Worm (Caenorhabditis elegans) whole organism, young adult: ENCODE results near the gene R10D12.6.

ENCODE experiments used
- F39B2.1 ChIP-seq: fragments of 200-800 bp; sonication (Bioruptor generic); IDR thresholded peaks from 2 replicates; pipeline ENCODE4 v1.3.6; 2022; ENCODE audit warnings: missing genetic modification reagents, missing genetic modification characterization, missing compliant biosample characterization
- aptf-2 ChIP-seq: fragments of 200-800 bp; sonication (Bioruptor generic); conservative IDR thresholded peaks from 2 replicates; pipeline ENCODE4 v1.3.6; 2022; ENCODE audit warnings: missing genetic modification reagents, missing genetic modification characterization, missing compliant biosample characterization
- cebp-1 ChIP-seq, 2 experiments: fragments of 200-800 bp in 1 of 2; sonication (Bioruptor generic) in 1 of 2; sonication (generic microtip) in 1 of 2; IDR thresholded peaks in 1 of 2; optimal IDR thresholded peaks in 1 of 2; 2 replicates each; pipeline versions ENCODE4 v1.3.6 to Lab custom; 2017 to 2022; ENCODE audit warnings: missing compliant biosample characterization in 2 of 2, missing genetic modification characterization in 2 of 2, mild to moderate bottlenecking in 1 of 2, missing genetic modification reagents in 1 of 2, moderate library complexity in 1 of 2
- lin-40 ChIP-seq: sonication (generic microtip); optimal IDR thresholded peaks from 2 replicates; lab custom pipeline; 2016; ENCODE audit warnings: missing genetic modification characterization, mild to moderate bottlenecking, missing compliant biosample characterization, missing genotype, missing genetic modification reagents
- mel-28 ChIP-seq: sonication (generic microtip); optimal IDR thresholded peaks from 2 replicates; lab custom pipeline; 2016; ENCODE audit warnings: borderline replicate concordance, mild to moderate bottlenecking, missing genetic modification characterization, missing compliant biosample characterization
- nfya-2 ChIP-seq: fragments of 200-800 bp; sonication (Bioruptor generic); IDR thresholded peaks from 2 replicates; pipeline ENCODE4 v1.3.6; 2022; ENCODE audit warnings: missing genetic modification reagents, missing genetic modification characterization, missing compliant biosample characterization
- nhr-27 ChIP-seq: fragments of 200-800 bp; sonication (Bioruptor generic); optimal IDR thresholded peaks from 2 replicates; lab custom pipeline; 2018; ENCODE audit warnings: mild to moderate bottlenecking, missing genetic modification characterization, moderate library complexity, missing compliant biosample characterization
- pha-4 ChIP-seq: fragments of 150-350 bp; sonication (generic microtip); optimal IDR thresholded peaks from 2 replicates; lab custom pipeline; 2014; ENCODE audit warnings: missing biosample characterization, missing genetic modification reagents, missing genetic modification characterization
- repo-1 ChIP-seq: sonication (generic microtip); optimal IDR thresholded peaks from 2 replicates; lab custom pipeline; 2017; ENCODE audit warnings: mild to moderate bottlenecking, missing genetic modification characterization, missing compliant biosample characterization
- tbp1 ChIP-seq: fragments of 200-800 bp; sonication (Bioruptor generic); optimal IDR thresholded peaks from 2 replicates; lab custom pipeline; 2018; ENCODE audit warnings: mild to moderate bottlenecking, missing genetic modification characterization, missing compliant biosample characterization
- unc-62 ChIP-seq: fragments of 150-350 bp; optimal IDR thresholded peaks from 2 replicates; lab custom pipeline; 2014; ENCODE audit warnings: missing biosample characterization, missing genetic modification reagents, missing genetic modification characterization

DNA sequence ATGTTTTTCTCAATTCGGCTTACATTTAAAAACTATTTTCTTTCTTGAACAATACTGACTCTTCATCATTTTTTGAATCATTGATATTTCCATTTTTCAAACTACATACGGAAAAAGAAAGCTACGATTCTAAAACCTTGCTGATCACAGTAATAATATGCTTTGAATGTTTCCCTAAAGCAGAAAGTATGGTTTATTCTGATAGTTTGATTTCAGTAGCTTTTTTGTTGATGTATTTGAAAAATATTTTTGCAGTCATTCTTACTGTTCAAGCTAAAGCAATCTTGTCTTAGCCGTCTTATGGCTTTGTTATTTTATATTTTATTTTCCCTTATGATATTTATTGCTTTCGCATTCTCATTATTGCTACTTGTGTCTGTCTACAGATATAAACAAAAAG, 19.6 kb upstream of the R10D12.6 start, which contains the start of gene srxa-13:
- no peak for TF ChIP-seq unc-62
- TF ChIP-seq tbp1 (GFP tag; lab: Kevin White, UChicago): no peak
- TF ChIP-seq F39B2.1 (GFP tag; lab: Robert Waterston, UW): no peak
- no peak for TF ChIP-seq repo-1 (tag; lab: Kevin White, UChicago)
- no peak for TF ChIP-seq pha-4 (tag; lab: Kevin White, UChicago)
- TF ChIP-seq mel-28 (tag; lab: Kevin White, UChicago): no peak
- no peak for TF ChIP-seq cebp-1 (GFP tag; IDR thresholded peaks at IDR 0.05; lab: Robert Waterston, UW)
- no peak for TF ChIP-seq cebp-1 (tag; optimal IDR thresholded peaks at IDR 0.05; lab: Kevin White, UChicago)
- TF ChIP-seq lin-40 (tag; lab: Kevin White, UChicago): no peak
- no peak for TF ChIP-seq nfya-2 (GFP tag; lab: Robert Waterston, UW)
- TF ChIP-seq aptf-2: no peak
- no peak for TF ChIP-seq nhr-27 (tag; lab: Kevin White, UChicago)
